Fruit fly (Drosophila melanogaster): ENCODE data around the gene CheB38b.

The CheB38b gene

dm6 chr2L:20793881-20794280 is 23.2 kb downstream of the CheB38b start:
- TF ChIP-seq Myc (optimal IDR thresholded peaks at IDR 0.05) (no peak), ttk (optimal IDR thresholded peaks at IDR 0.05) (no peak), psq (optimal IDR thresholded peaks at IDR 0.05) (no peak), insv (optimal IDR thresholded peaks at IDR 0.05) (no peak), h (optimal IDR thresholded peaks at IDR 0.05) (no peak), Sin3A (optimal IDR thresholded peaks at IDR 0.05) (no peak)

dm6 chr2L:20792988-20793544 is 24.0 kb downstream of the CheB38b start:
- no peak for TF ChIP-seq insv (optimal IDR thresholded peaks at IDR 0.05)
- no peak for TF ChIP-seq Sin3A (optimal IDR thresholded peaks at IDR 0.05)
- TF ChIP-seq ttk (optimal IDR thresholded peaks at IDR 0.05) = no peak
- no peak for TF ChIP-seq h (optimal IDR thresholded peaks at IDR 0.05)
- TF ChIP-seq psq (optimal IDR thresholded peaks at IDR 0.05) = no peak
- no peak for TF ChIP-seq Myc (optimal IDR thresholded peaks at IDR 0.05)

- TF ChIP-seq insv (optimal IDR thresholded peaks at IDR 0.05) (no peak), h (optimal IDR thresholded peaks at IDR 0.05) (no peak), ttk (optimal IDR thresholded peaks at IDR 0.05) (no peak), psq (optimal IDR thresholded peaks at IDR 0.05) (no peak), Sin3A (optimal IDR thresholded peaks at IDR 0.05) (no peak), Myc (optimal IDR thresholded peaks at IDR 0.05) (no peak)
Observed at dm6 chr2L:20792521-20792920, 24.5 kb downstream of the CheB38b start.

- TF ChIP-seq ttk (optimal IDR thresholded peaks at IDR 0.05) = peak; percentile 98
- TF ChIP-seq h (optimal IDR thresholded peaks at IDR 0.05) = no peak
Observed at dm6 chr2L:20788050-20788449, 29.0 kb downstream of the CheB38b start.

- TF ChIP-seq psq (optimal IDR thresholded peaks at IDR 0.05) = peak; percentile 99
- no peak for TF ChIP-seq ttk (optimal IDR thresholded peaks at IDR 0.05)
Observed at dm6 chr2L:20787271-20787791, 29.7 kb downstream of the CheB38b start, which contains the start of gene Pomp. Gene Pomp, plus strand, starts transcription at chr2L:20787656.

dm6 chr2L:20785333-20785732 is 31.7 kb downstream of the CheB38b start:
- TF ChIP-seq insv (optimal IDR thresholded peaks at IDR 0.05) (no peak), h (optimal IDR thresholded peaks at IDR 0.05) (no peak), psq (optimal IDR thresholded peaks at IDR 0.05) (no peak)

dm6 chr2L:20783908-20784307 is 33.2 kb downstream of the CheB38b start:
- TF ChIP-seq h (optimal IDR thresholded peaks at IDR 0.05) (no peak), psq (optimal IDR thresholded peaks at IDR 0.05) (no peak), Myc (optimal IDR thresholded peaks at IDR 0.05) (no peak), insv (optimal IDR thresholded peaks at IDR 0.05) (no peak), Sin3A (optimal IDR thresholded peaks at IDR 0.05) (no peak), ttk (optimal IDR thresholded peaks at IDR 0.05) (no peak)

- TF ChIP-seq insv (optimal IDR thresholded peaks at IDR 0.05) (no peak), psq (optimal IDR thresholded peaks at IDR 0.05) (no peak)
Observed at dm6 chr2L:20783044-20783443, 34.0 kb downstream of the CheB38b start.

dm6 chr2L:20780768-20781167 is 36.3 kb downstream of the CheB38b start:
- TF ChIP-seq h (optimal IDR thresholded peaks at IDR 0.05) (no peak), psq (optimal IDR thresholded peaks at IDR 0.05) (no peak), Myc (optimal IDR thresholded peaks at IDR 0.05) (no peak), Sin3A (optimal IDR thresholded peaks at IDR 0.05) (no peak), insv (optimal IDR thresholded peaks at IDR 0.05) (no peak), ttk (optimal IDR thresholded peaks at IDR 0.05) (no peak)

dm6 chr2L:20778380-20778779 is 38.7 kb downstream of the CheB38b start:
- TF ChIP-seq psq (optimal IDR thresholded peaks at IDR 0.05) (no peak), ttk (optimal IDR thresholded peaks at IDR 0.05) (no peak), Sin3A (optimal IDR thresholded peaks at IDR 0.05) (no peak), h (optimal IDR thresholded peaks at IDR 0.05) (no peak), insv (optimal IDR thresholded peaks at IDR 0.05) (no peak), Myc (optimal IDR thresholded peaks at IDR 0.05) (no peak)

- TF ChIP-seq Myc (optimal IDR thresholded peaks at IDR 0.05) (no peak), Sin3A (optimal IDR thresholded peaks at IDR 0.05) (no peak), psq (optimal IDR thresholded peaks at IDR 0.05) (no peak), insv (optimal IDR thresholded peaks at IDR 0.05) (no peak), h (optimal IDR thresholded peaks at IDR 0.05) (no peak), ttk (optimal IDR thresholded peaks at IDR 0.05) (no peak)
Observed at dm6 chr2L:20776940-20777502, 40.0 kb downstream of the CheB38b start.

- TF ChIP-seq h (optimal IDR thresholded peaks at IDR 0.05) = no peak
- no peak for TF ChIP-seq insv (optimal IDR thresholded peaks at IDR 0.05)
- TF ChIP-seq psq (optimal IDR thresholded peaks at IDR 0.05) = no peak
- no peak for TF ChIP-seq Sin3A (optimal IDR thresholded peaks at IDR 0.05)
- no peak for TF ChIP-seq ttk (optimal IDR thresholded peaks at IDR 0.05)
- no peak for TF ChIP-seq Myc (optimal IDR thresholded peaks at IDR 0.05)
Observed at dm6 chr2L:20775941-20776340, 41.1 kb downstream of the CheB38b start.

dm6 chr2L:20774464-20774863 is 42.6 kb downstream of the CheB38b start:
- no peak for TF ChIP-seq insv (optimal IDR thresholded peaks at IDR 0.05)
